Worm (Caenorhabditis elegans): ENCODE measurements around the gene eral-1.

DNA sequence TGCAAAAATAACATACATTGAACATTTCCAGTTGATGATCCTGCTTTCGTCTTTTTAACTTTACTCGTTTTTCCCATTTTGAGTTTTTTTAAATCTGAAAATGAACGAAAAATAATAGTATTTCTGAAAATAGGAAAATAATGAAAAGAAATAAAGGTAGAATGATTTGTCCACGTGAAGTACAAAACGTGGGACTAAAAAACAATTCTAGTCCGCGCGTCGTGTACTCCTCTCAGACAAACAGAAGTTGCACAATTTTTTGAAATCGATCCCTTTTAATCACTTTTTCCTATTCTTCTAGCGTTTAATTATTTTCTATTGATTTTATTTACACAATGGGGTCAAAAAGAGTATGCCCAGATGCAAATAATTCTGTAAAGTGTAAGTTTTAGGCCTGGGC lies 1.5 kb upstream of the eral-1 start, which contains the start of the genes E02H1.1 and tag-124:
- TF ChIP-seq tbx-9 (tag; optimal IDR thresholded peaks at IDR 0.05; ENCODE audit: borderline replicate concordance) (no peak), nhr-120 (GFP tag; IDR thresholded peaks at IDR 0.05) (no peak), egrh-3 (GFP tag; IDR thresholded peaks at IDR 0.05) (no peak), nfya-2 (GFP tag; IDR thresholded peaks at IDR 0.05) (no peak), athp-1 (tag; optimal IDR thresholded peaks at IDR 0.05) (peak; percentile 44), attf-5 (GFP tag; optimal IDR thresholded peaks at IDR 0.05) (no peak), rpc-1 (optimal IDR thresholded peaks at IDR 0.05) (no peak), rpc-1 (tag; optimal IDR thresholded peaks at IDR 0.05) (no peak), dpl-1 (GFP tag; optimal IDR thresholded peaks at IDR 0.05) (no peak), Y67H2A.10 (GFP tag; conservative IDR thresholded peaks at IDR 0.05) (no peak), snpc-4 (GFP tag; optimal IDR thresholded peaks at IDR 0.05) (no peak), snpc-4 (tag; optimal IDR thresholded peaks at IDR 0.05) (peak in 2 of 4 experiments; percentile 22 to 29), lin-54 (GFP tag; optimal IDR thresholded peaks at IDR 0.05) (peak; percentile 35), hmg-1.2 (GFP tag; IDR thresholded peaks at IDR 0.05) (no peak), sptf-2 (GFP tag; optimal IDR thresholded peaks at IDR 0.05) (no peak)

All from whole organism, young adult.